Worm (Caenorhabditis elegans) whole organism, L4 larva: ENCODE measurements around the gene yju-2.

ENCODE experiments used
- F10B5.3 ChIP-seq: sonication (generic microtip); optimal IDR thresholded peaks from 2 replicates; lab custom pipeline; 2016; ENCODE audit warnings: mild to moderate bottlenecking, missing genetic modification characterization, missing compliant biosample characterization
- F49E8.2 ChIP-seq: sonication (generic microtip); optimal IDR thresholded peaks from 2 replicates; lab custom pipeline; 2016; ENCODE audit warnings: missing compliant biosample characterization, mild to moderate bottlenecking, missing genetic modification characterization, borderline replicate concordance
- R02D3.7 ChIP-seq: fragments of 150-350 bp; sonication (generic microtip); optimal IDR thresholded peaks from 3 replicates; lab custom pipeline; 2014; ENCODE audit warnings: missing biosample characterization, missing genetic modification characterization
- T20F7.1 ChIP-seq: fragments of 200-800 bp; sonication (Bioruptor generic); optimal IDR thresholded peaks from 2 replicates; lab custom pipeline; 2018; ENCODE audit warnings: mild to moderate bottlenecking, missing genetic modification characterization, missing compliant biosample characterization
- ZK546.5 ChIP-seq, 2 experiments: sonication (generic microtip); optimal IDR thresholded peaks; 2 replicates each; lab custom pipeline; 2017; ENCODE audit warnings: missing biosample characterization in 2 of 2, missing genetic modification characterization in 2 of 2
- aly-2 ChIP-seq: sonication (generic microtip); optimal IDR thresholded peaks from 2 replicates; lab custom pipeline; 2018; ENCODE audit warnings: missing biosample characterization, missing genetic modification characterization
- attf-4 ChIP-seq: sonication (generic microtip); optimal IDR thresholded peaks from 3 replicates; lab custom pipeline; 2017; ENCODE audit warnings: missing biosample characterization, missing genetic modification characterization
- ceh-20 ChIP-seq: fragments of 200-800 bp; sonication (Bioruptor generic); IDR thresholded peaks from 2 replicates; pipeline ENCODE4 v1.3.6; 2022; ENCODE audit warnings: missing genetic modification reagents, missing genetic modification characterization, missing compliant biosample characterization
- ceh-44 ChIP-seq: fragments of 200-800 bp; sonication (Bioruptor generic); IDR thresholded peaks from 2 replicates; pipeline ENCODE4 v1.3.6; 2022; ENCODE audit warnings: missing genetic modification reagents, missing genetic modification characterization, missing compliant biosample characterization
- ceh-62 ChIP-seq: sonication (generic microtip); optimal IDR thresholded peaks from 2 replicates; lab custom pipeline; 2017; ENCODE audit warnings: missing biosample characterization, missing genetic modification characterization
- cey-2 ChIP-seq: sonication (generic microtip); optimal IDR thresholded peaks from 3 replicates; lab custom pipeline; 2017; ENCODE audit warnings: missing genetic modification characterization, mild to moderate bottlenecking, missing compliant biosample characterization, antibody characterized with exemption, borderline replicate concordance; ENCODE audit not compliant: insufficient read depth
- ctbp-1 ChIP-seq: fragments of 200-800 bp; sonication (Bioruptor generic); IDR thresholded peaks from 2 replicates; pipeline ENCODE4 v1.3.6; 2022; ENCODE audit warnings: missing genetic modification reagents, missing genetic modification characterization, missing compliant biosample characterization
- daf-12 ChIP-seq: fragments of 150-350 bp; optimal IDR thresholded peaks from 2 replicates; lab custom pipeline; 2014; ENCODE audit warnings: missing biosample characterization, missing genetic modification reagents, missing genetic modification characterization
- daf-16 ChIP-seq, 3 experiments: sonication (generic microtip); optimal IDR thresholded peaks; 2 replicates each; lab custom pipeline; 2016 to 2017; ENCODE audit warnings: missing genetic modification characterization in 3 of 3, missing genetic modification reagents in 3 of 3, mild to moderate bottlenecking in 2 of 3, missing compliant biosample characterization in 2 of 3, missing biosample characterization in 1 of 3, moderate library complexity in 1 of 3
- daf-19 ChIP-seq: fragments of 200-800 bp; sonication (Bioruptor generic); conservative IDR thresholded peaks from 2 replicates; pipeline ENCODE4 v1.3.6; 2022; ENCODE audit warnings: missing genetic modification characterization, missing compliant biosample characterization
- daf-8 ChIP-seq: fragments of 200-800 bp; sonication (Bioruptor generic); IDR thresholded peaks from 2 replicates; pipeline ENCODE4 v1.3.6; 2022; ENCODE audit warnings: missing genetic modification characterization, missing compliant biosample characterization
- dmd-6 ChIP-seq: fragments of 200-800 bp; sonication (Bioruptor generic); IDR thresholded peaks from 2 replicates; pipeline ENCODE4 v1.3.6; 2022; ENCODE audit warnings: missing genetic modification reagents, missing genetic modification characterization, missing compliant biosample characterization
- dmd-8 ChIP-seq: fragments of 200-800 bp; sonication (Bioruptor generic); IDR thresholded peaks from 2 replicates; pipeline ENCODE4 v1.3.6; 2022; ENCODE audit warnings: missing genetic modification characterization, missing compliant biosample characterization
- dmd-9 ChIP-seq: fragments of 200-800 bp; sonication (Bioruptor generic); IDR thresholded peaks from 2 replicates; pipeline ENCODE4 v1.3.6; 2022; ENCODE audit warnings: missing genetic modification reagents, missing genetic modification characterization, missing compliant biosample characterization
- dve-1 ChIP-seq: sonication (generic microtip); optimal IDR thresholded peaks from 2 replicates; lab custom pipeline; 2017; ENCODE audit warnings: antibody characterized with exemption, mild to moderate bottlenecking, missing genetic modification characterization, missing compliant biosample characterization; ENCODE audit not compliant: insufficient read depth
- egl-43 ChIP-seq: fragments of 200-800 bp; sonication (Bioruptor generic); IDR thresholded peaks from 2 replicates; pipeline ENCODE4 v1.3.6; 2022; ENCODE audit warnings: missing genetic modification reagents, missing genetic modification characterization, missing compliant biosample characterization
- fkh-10 ChIP-seq: fragments of 150-350 bp; optimal IDR thresholded peaks from 2 replicates; lab custom pipeline; 2014; ENCODE audit warnings: missing biosample characterization, missing genetic modification reagents, missing genetic modification characterization
- hlh-11 ChIP-seq: fragments of 200-800 bp; sonication (Bioruptor generic); optimal IDR thresholded peaks from 2 replicates; lab custom pipeline; 2018; ENCODE audit warnings: mild to moderate bottlenecking, missing genetic modification characterization, missing compliant biosample characterization
- lim-7 ChIP-seq: fragments of 200-800 bp; sonication (Bioruptor generic); IDR thresholded peaks from 2 replicates; pipeline ENCODE4 v1.3.6; 2022; ENCODE audit warnings: missing genetic modification characterization, missing compliant biosample characterization
- lin-15B ChIP-seq: fragments of 150-350 bp; sonication (generic microtip); optimal IDR thresholded peaks from 3 replicates; lab custom pipeline; 2014; ENCODE audit warnings: missing biosample characterization, missing genetic modification characterization
- lin-29 ChIP-seq: fragments of 200-800 bp; sonication (Bioruptor generic); IDR thresholded peaks from 2 replicates; pipeline ENCODE4 v1.3.6; 2022; ENCODE audit warnings: missing genetic modification reagents, missing genetic modification characterization, missing compliant biosample characterization
- lin-39 ChIP-seq: fragments of 150-350 bp; optimal IDR thresholded peaks from 2 replicates; lab custom pipeline; 2014; ENCODE audit warnings: missing biosample characterization, missing genetic modification reagents, missing genetic modification characterization
- lsy-2 ChIP-seq, 2 experiments: fragments of 150-350 bp in 1 of 2; sonication (generic microtip) in 1 of 2; optimal IDR thresholded peaks; 2 replicates each; lab custom pipeline; 2014 to 2017; ENCODE audit warnings: missing biosample characterization in 2 of 2, missing genetic modification characterization in 2 of 2
- madf-5 ChIP-seq, 2 experiments: fragments of 200-800 bp; sonication (Bioruptor generic); IDR thresholded peaks; 2 replicates each; pipeline ENCODE4 v1.3.6; 2022; ENCODE audit warnings: missing compliant biosample characterization in 2 of 2, missing genetic modification characterization in 2 of 2
- mdt-29 ChIP-seq: fragments of 200-800 bp; sonication (Bioruptor generic); IDR thresholded peaks from 2 replicates; pipeline ENCODE4 v1.3.6; 2022; ENCODE audit warnings: missing genetic modification reagents, missing genetic modification characterization, missing compliant biosample characterization
- mep-1 ChIP-seq: fragments of 150-350 bp; sonication (generic microtip); optimal IDR thresholded peaks from 3 replicates; lab custom pipeline; 2014; ENCODE audit warnings: missing biosample characterization, missing genetic modification characterization
- mxl-2 ChIP-seq: fragments of 200-800 bp; sonication (Bioruptor generic); conservative IDR thresholded peaks from 2 replicates; pipeline ENCODE4 v1.3.6; 2022; ENCODE audit warnings: missing genetic modification reagents, missing genetic modification characterization, missing compliant biosample characterization
- mxl-3 ChIP-seq: fragments of 200-800 bp; sonication (Bioruptor generic); optimal IDR thresholded peaks from 2 replicates; lab custom pipeline; 2018; ENCODE audit warnings: mild to moderate bottlenecking, missing genetic modification characterization, missing compliant biosample characterization
- nhr-10 ChIP-seq: fragments of 150-350 bp; optimal IDR thresholded peaks from 2 replicates; lab custom pipeline; 2014; ENCODE audit warnings: missing biosample characterization, missing genetic modification characterization
- nhr-102 ChIP-seq: sonication (generic microtip); optimal IDR thresholded peaks from 2 replicates; lab custom pipeline; 2016; ENCODE audit warnings: mild to moderate bottlenecking, missing genetic modification characterization, moderate library complexity, missing compliant biosample characterization
- nhr-41 ChIP-seq: fragments of 200-800 bp; sonication (Bioruptor generic); IDR thresholded peaks from 2 replicates; pipeline ENCODE4 v1.3.6; 2022; ENCODE audit warnings: missing genetic modification reagents, missing genetic modification characterization, missing compliant biosample characterization
- nhr-42 ChIP-seq: fragments of 200-800 bp; sonication (Bioruptor generic); IDR thresholded peaks from 2 replicates; pipeline ENCODE4 v1.3.6; 2022; ENCODE audit warnings: missing genetic modification characterization, missing compliant biosample characterization
- nhr-76 ChIP-seq: fragments of 150-350 bp; optimal IDR thresholded peaks from 2 replicates; lab custom pipeline; 2014; ENCODE audit warnings: missing biosample characterization, missing genetic modification characterization
- pha-4 ChIP-seq, 2 experiments: fragments of 150-350 bp in 1 of 2; fragments of 200-800 bp in 1 of 2; sonication (Bioruptor generic) in 1 of 2; IDR thresholded peaks in 1 of 2; optimal IDR thresholded peaks in 1 of 2; 2 replicates each; pipeline versions ENCODE4 v1.3.6 to Lab custom; 2014 to 2022; ENCODE audit warnings: missing genetic modification characterization in 2 of 2, missing genetic modification reagents in 2 of 2, missing biosample characterization in 1 of 2, missing compliant biosample characterization in 1 of 2
- sdz-12 ChIP-seq: fragments of 200-800 bp; sonication (Bioruptor generic); optimal IDR thresholded peaks from 2 replicates; lab custom pipeline; 2018; ENCODE audit warnings: mild to moderate bottlenecking, missing genetic modification characterization, missing compliant biosample characterization
- set-16 ChIP-seq: fragments of 200-800 bp; sonication (Bioruptor generic); IDR thresholded peaks from 2 replicates; pipeline ENCODE4 v1.3.6; 2022; ENCODE audit warnings: missing genetic modification reagents, missing genetic modification characterization, missing compliant biosample characterization
- snpc-1.2 ChIP-seq: fragments of 200-800 bp; sonication (Bioruptor generic); IDR thresholded peaks from 2 replicates; pipeline ENCODE4 v1.3.6; 2022; ENCODE audit warnings: missing genetic modification reagents, missing genetic modification characterization, missing compliant biosample characterization
- unc-130 ChIP-seq: sonication (generic microtip); optimal IDR thresholded peaks from 2 replicates; lab custom pipeline; 2016; ENCODE audit warnings: missing genetic modification reagents, missing genetic modification characterization, missing compliant biosample characterization
- unc-62 ChIP-seq, 3 experiments: fragments of 150-350 bp in 1 of 3; sonication (generic microtip); optimal IDR thresholded peaks in 2 of 3; peaks in 1 of 3; 1 replicate in 1 of 3; 2 replicates in 2 of 3; lab custom pipeline; 2014 to 2017; ENCODE audit warnings: missing biosample characterization in 3 of 3, missing genetic modification characterization in 3 of 3, missing genetic modification reagents in 3 of 3, missing genotype in 1 of 3
- zag-1 ChIP-seq: fragments of 150-350 bp; optimal IDR thresholded peaks from 2 replicates; lab custom pipeline; 2014; ENCODE audit warnings: missing biosample characterization, missing genetic modification characterization
- zfp-2 ChIP-seq: sonication (generic microtip); optimal IDR thresholded peaks from 2 replicates; lab custom pipeline; 2016; ENCODE audit warnings: mild to moderate bottlenecking, missing genetic modification characterization, missing compliant biosample characterization
- zip-11 ChIP-seq: fragments of 200-800 bp; sonication (Bioruptor generic); IDR thresholded peaks from 2 replicates; pipeline ENCODE4 v1.3.6; 2022; ENCODE audit warnings: missing genetic modification characterization, missing compliant biosample characterization
- ztf-11 ChIP-seq: fragments of 150-350 bp; optimal IDR thresholded peaks from 2 replicates; lab custom pipeline; 2014; ENCODE audit warnings: missing biosample characterization, missing genetic modification characterization

Gene yju-2

DNA sequence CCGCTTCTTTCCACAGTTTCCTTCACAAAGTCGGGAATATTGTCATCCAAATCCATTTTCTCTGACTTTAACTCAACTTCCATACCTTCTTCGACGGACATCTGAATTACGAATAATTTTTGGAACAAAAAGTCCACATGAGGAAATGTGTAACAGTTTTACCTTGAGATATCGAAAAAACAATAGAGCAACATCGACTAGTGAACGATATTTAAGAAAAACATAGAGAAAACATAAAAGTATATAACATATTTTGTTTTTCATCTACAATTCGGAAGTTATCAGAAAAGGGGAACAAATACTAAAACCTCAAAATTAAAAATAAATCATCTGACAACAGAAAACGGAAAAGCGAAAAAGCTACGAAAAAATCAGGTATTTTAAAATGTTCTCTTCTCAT, 48.6 kb downstream of the yju-2 start, which contains the start of gene adr-2:
Gene adr-2, minus strand, starts transcription at position 101 of the 400 bp plus-strand sequence.
- TF ChIP-seq lsy-2 (tag; optimal IDR thresholded peaks at IDR 0.05; lab: Kevin White, UChicago): no peak
- no peak for TF ChIP-seq nhr-76 (tag; lab: Kevin White, UChicago)
- no peak for TF ChIP-seq F49E8.2
- no peak for TF ChIP-seq ceh-62 (tag; lab: Kevin White, UChicago)
- TF ChIP-seq zag-1 (tag; lab: Kevin White, UChicago): no peak
- no peak for TF ChIP-seq hlh-11
- no peak for TF ChIP-seq lin-39 (tag; lab: Kevin White, UChicago)
- TF ChIP-seq attf-4: no peak
- no peak for TF ChIP-seq ceh-44 (GFP tag; lab: Robert Waterston, UW)
- TF ChIP-seq nhr-102 (tag; lab: Kevin White, UChicago): no peak
- TF ChIP-seq lin-15B (tag; lab: Kevin White, UChicago): no peak

- TF ChIP-seq ZK546.5 (tag; optimal IDR thresholded peaks at IDR 0.05; lab: Kevin White, UChicago): no peak
- TF ChIP-seq dve-1 (tag; lab: Kevin White, UChicago): peak; percentile 62
- no peak for TF ChIP-seq nhr-10 (tag; lab: Kevin White, UChicago)
- TF ChIP-seq dmd-6 (GFP tag; lab: Robert Waterston, UW): no peak
- TF ChIP-seq cey-2: no peak
- TF ChIP-seq ceh-20 (GFP tag; lab: Robert Waterston, UW): no peak
- no peak for TF ChIP-seq egl-43 (GFP tag; lab: Robert Waterston, UW)
- no peak for TF ChIP-seq zip-11 (GFP tag; lab: Robert Waterston, UW)
- TF ChIP-seq dmd-8 (GFP tag; lab: Robert Waterston, UW): no peak
- TF ChIP-seq F49E8.2: no peak
- TF ChIP-seq nhr-41: no peak
- no peak for TF ChIP-seq daf-16 (GFP tag; optimal IDR thresholded peaks at IDR 0.05; lab: Kevin White, UChicago)
- peak; percentile 40 for TF ChIP-seq daf-16 (tag; optimal IDR thresholded peaks at IDR 0.05; lab: Kevin White, UChicago)
- TF ChIP-seq aly-2 (tag; lab: Kevin White, UChicago): no peak
- no peak for TF ChIP-seq lim-7
- TF ChIP-seq set-16 (GFP tag; lab: Robert Waterston, UW): no peak
- TF ChIP-seq mxl-2 (GFP tag; lab: Robert Waterston, UW): no peak
- TF ChIP-seq ceh-62 (tag; lab: Kevin White, UChicago): no peak
- no peak for TF ChIP-seq nhr-102 (tag; lab: Kevin White, UChicago)
- no peak for TF ChIP-seq daf-12 (tag; lab: Kevin White, UChicago)
- no peak for TF ChIP-seq dmd-9 (GFP tag; lab: Robert Waterston, UW)
- no peak for TF ChIP-seq snpc-1.2 (GFP tag; lab: Robert Waterston, UW)
- TF ChIP-seq mdt-29: no peak
- no peak for TF ChIP-seq lin-15B (tag; lab: Kevin White, UChicago)
- no peak for TF ChIP-seq ctbp-1 (GFP tag; lab: Robert Waterston, UW)
- no peak for TF ChIP-seq unc-62 (GFP tag; optimal IDR thresholded peaks at IDR 0.05 in 1 of 2; lab: Kevin White, UChicago)
- no peak for TF ChIP-seq unc-62 (tag; optimal IDR thresholded peaks at IDR 0.05; lab: Kevin White, UChicago)
- TF ChIP-seq daf-8 (GFP tag; lab: Robert Waterston, UW): no peak
- no peak for TF ChIP-seq F10B5.3
- no peak for TF ChIP-seq zfp-2
- no peak for TF ChIP-seq nhr-42 (GFP tag; lab: Robert Waterston, UW)
- no peak for TF ChIP-seq sdz-12 (GFP tag; lab: Kevin White, UChicago)
- peak; percentile 39 for TF ChIP-seq hlh-11
- no peak for TF ChIP-seq T20F7.1 (GFP tag; lab: Kevin White, UChicago)
- TF ChIP-seq fkh-10 (GFP tag; lab: Kevin White, UChicago): no peak
- TF ChIP-seq unc-130 (GFP tag; lab: Kevin White, UChicago): no peak
- TF ChIP-seq lin-29 (GFP tag; lab: Robert Waterston, UW): no peak
- TF ChIP-seq R02D3.7 (tag; lab: Kevin White, UChicago): no peak
- TF ChIP-seq daf-19 (GFP tag; lab: Robert Waterston, UW): no peak
- no peak for TF ChIP-seq pha-4 (GFP tag; IDR thresholded peaks at IDR 0.05; lab: Robert Waterston, UW)
- peak; percentile 43 for TF ChIP-seq pha-4 (tag; optimal IDR thresholded peaks at IDR 0.05; lab: Kevin White, UChicago)
- TF ChIP-seq mep-1 (tag; lab: Kevin White, UChicago): peak; percentile 62
- TF ChIP-seq ztf-11 (tag; lab: Kevin White, UChicago): no peak
- no peak for TF ChIP-seq mxl-3 (GFP tag; lab: Kevin White, UChicago)
- TF ChIP-seq madf-5 (GFP tag; IDR thresholded peaks at IDR 0.05; lab: Robert Waterston, UW): no peak
Observed at ce11 chrIII:7234148-7234547, 50.0 kb downstream of the yju-2 start, which contains the start of gene ndus-8. Gene ndus-8 (minus strand): TSS chrIII:7234202.
